Fruit fly (Drosophila melanogaster): Measurements from ENCODE around the gene Mcm3.
A peak's percentile ranks its signal among the peaks of the same experiment; 100 is the strongest.

The Mcm3 gene

dm6 chrX:5332259-5332862 lies 8.7 kb downstream of the Mcm3 start, which contains the start of gene CanB (continued):
- TF ChIP-seq hkb (optimal IDR thresholded peaks at IDR 0.05): no peak
- TF ChIP-seq hkb (GFP tag; IDR thresholded peaks at IDR 0.05): 0 out of 2 replicates have a peak, but pooled peaks have one; percentile 28
- peak; percentile 82 for TF ChIP-seq Sry-δ (GFP tag; optimal IDR thresholded peaks at IDR 0.05)
- TF ChIP-seq gsb (GFP tag; IDR thresholded peaks at IDR 0.05): no peak
- no peak for TF ChIP-seq Hr51 (GFP tag; optimal IDR thresholded peaks at IDR 0.05)
- no peak for TF ChIP-seq eyg (GFP tag; optimal IDR thresholded peaks at IDR 0.05)
- TF ChIP-seq CG10979 (tag; optimal IDR thresholded peaks at IDR 0.05): no peak
- no peak for TF ChIP-seq CG6683 (GFP tag; optimal IDR thresholded peaks at IDR 0.05)
- TF ChIP-seq CG34224 (GFP tag; IDR thresholded peaks at IDR 0.05; ENCODE audit: partially characterized antibody): peak; percentile 55; the same call in 1 of the 3 replicates
- TF ChIP-seq CG9932 (GFP tag; IDR thresholded peaks at IDR 0.05): peak; percentile 34; the same call in 1 of the 2 replicates
- TF ChIP-seq ci (GFP tag; IDR thresholded peaks at IDR 0.05): 0 out of 3 replicates have a peak, but pooled peaks have one; percentile 8
- no peak for TF ChIP-seq CG3726 (GFP tag; IDR thresholded peaks at IDR 0.05)
- TF ChIP-seq D19B (GFP tag; optimal IDR thresholded peaks at IDR 0.05): no peak
- no peak for TF ChIP-seq Sin3A (optimal IDR thresholded peaks at IDR 0.05)
- peak; percentile 17 for TF ChIP-seq ftz-f1 (GFP tag; optimal IDR thresholded peaks at IDR 0.05)
- TF ChIP-seq CG3163 (GFP tag; optimal IDR thresholded peaks at IDR 0.05): peak; percentile 2
- TF ChIP-seq CG2120 (GFP tag; optimal IDR thresholded peaks at IDR 0.05): peak; percentile 28
- TF ChIP-seq CG4617 (GFP tag; optimal IDR thresholded peaks at IDR 0.05; ENCODE audit: borderline replicate concordance): no peak
- TF ChIP-seq Opbp (GFP tag; IDR thresholded peaks at IDR 0.05; ENCODE audit: partially characterized antibody): peak; percentile 53; the same call in 2 of the 3 replicates
- TF ChIP-seq prd (optimal IDR thresholded peaks at IDR 0.05): no peak
- TF ChIP-seq prd (GFP tag; IDR thresholded peaks at IDR 0.05): 0 out of 3 replicates have a peak, but pooled peaks have one; percentile 36
- peak; percentile 45; the same call in 2 of the 3 replicates for TF ChIP-seq HLH4C (GFP tag; IDR thresholded peaks at IDR 0.05; ENCODE audit: partially characterized antibody)
- TF ChIP-seq CG15696 (tag; optimal IDR thresholded peaks at IDR 0.05): no peak
- TF ChIP-seq Doc3 (GFP tag; IDR thresholded peaks at IDR 0.05; ENCODE audit: partially characterized antibody): peak; percentile 55; the same call in 2 of the 3 replicates
- TF ChIP-seq Sox102F (GFP tag; optimal IDR thresholded peaks at IDR 0.05): peak; percentile 23
- peak; percentile 75 for TF ChIP-seq CG16813 (GFP tag; IDR thresholded peaks at IDR 0.05; ENCODE audit: partially characterized antibody)
- TF ChIP-seq bbx (GFP tag; IDR thresholded peaks at IDR 0.05; ENCODE audit: partially characterized antibody): peak; percentile 57
- no peak for TF ChIP-seq Oaz (GFP tag; IDR thresholded peaks at IDR 0.05)
- TF ChIP-seq slbo (GFP tag; IDR thresholded peaks at IDR 0.05): no peak; the same call in 1 of the 2 replicates
- peak; percentile 16 for TF ChIP-seq lilli (GFP tag; optimal IDR thresholded peaks at IDR 0.05)
- TF ChIP-seq CG11560 (tag; IDR thresholded peaks at IDR 0.05): no peak
- 0 out of 2 replicates have a peak, but pooled peaks have one; percentile 35 for TF ChIP-seq CG17328 (GFP tag; IDR thresholded peaks at IDR 0.05)
- TF ChIP-seq CG10147 (GFP tag; optimal IDR thresholded peaks at IDR 0.05): no peak
- peak; percentile 53 for TF ChIP-seq CG8290 (GFP tag; optimal IDR thresholded peaks at IDR 0.05)
- peak; percentile 10 to 30 for TF ChIP-seq CG8290 (tag; optimal IDR thresholded peaks at IDR 0.05)
- peak; percentile 28 for TF ChIP-seq tin (GFP tag; optimal IDR thresholded peaks at IDR 0.05)
- TF ChIP-seq jigr1 (GFP tag; IDR thresholded peaks at IDR 0.05): no peak
- peak; percentile 26 for TF ChIP-seq CG30403 (GFP tag; optimal IDR thresholded peaks at IDR 0.05)
- peak; percentile 70 for TF ChIP-seq knrl (GFP tag; IDR thresholded peaks at IDR 0.05; ENCODE audit: partially characterized antibody)
- TF ChIP-seq stwl (tag; optimal IDR thresholded peaks at IDR 0.05): peak; percentile 42
- TF ChIP-seq crp (GFP tag; optimal IDR thresholded peaks at IDR 0.05): peak in 1 of 2 experiments; percentile 46
- peak; percentile 8 for TF ChIP-seq Fer3 (tag; optimal IDR thresholded peaks at IDR 0.05)
- TF ChIP-seq lab (GFP tag; optimal IDR thresholded peaks at IDR 0.05): no peak
- peak; percentile 53; the same call in 1 of the 3 replicates for TF ChIP-seq vnd (GFP tag; IDR thresholded peaks at IDR 0.05; ENCODE audit: partially characterized antibody)
- peak; percentile 39 for TF ChIP-seq nerfin-1 (tag; optimal IDR thresholded peaks at IDR 0.05)
- TF ChIP-seq MESR4 (GFP tag; optimal IDR thresholded peaks at IDR 0.05): no peak
- peak; percentile 68 for TF ChIP-seq gfzf (GFP tag; optimal IDR thresholded peaks at IDR 0.05)
- TF ChIP-seq Atf6 (GFP tag; IDR thresholded peaks at IDR 0.05): no peak
- peak; percentile 11 for TF ChIP-seq Fer1 (GFP tag; optimal IDR thresholded peaks at IDR 0.05)
